Worm (Caenorhabditis elegans) whole organism, L1 larva: ENCODE results near the gene clec-58.

Experiments used
- lsy-2 ChIP-seq, 2 experiments: fragments of 150-350 bp; optimal IDR thresholded peaks; 2 replicates each; lab custom pipeline; 2014; ENCODE audit warnings: missing biosample characterization in 2 of 2, missing genetic modification characterization in 2 of 2
- sptf-1 ChIP-seq: fragments of 150-350 bp; optimal IDR thresholded peaks from 2 replicates; lab custom pipeline; 2014; ENCODE audit warnings: missing biosample characterization, missing genetic modification characterization

DNA sequence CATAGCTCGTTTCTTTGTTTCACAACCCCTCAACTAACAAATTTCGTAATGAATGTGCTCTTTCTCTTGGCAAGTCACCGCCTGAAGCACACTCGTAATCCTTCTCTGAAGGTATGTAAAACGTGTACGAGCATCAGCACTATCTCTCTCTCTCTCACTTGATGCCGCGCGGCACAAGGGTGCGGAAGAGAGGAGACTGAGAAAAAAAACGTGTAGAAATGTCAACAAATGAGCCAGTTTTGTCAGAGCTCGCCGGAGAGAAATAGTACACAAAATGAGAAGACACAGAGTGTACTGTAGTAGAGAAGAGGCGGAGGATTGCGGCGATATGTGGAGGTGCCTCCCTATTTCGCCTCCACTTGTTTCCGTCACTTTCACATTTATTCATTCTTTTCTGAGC, 34.3 kb upstream of the clec-58 start, which contains the start of gene F59B10.3:
- TF ChIP-seq sptf-1 (tag; lab: Kevin White, UChicago), result no peak
- TF ChIP-seq lsy-2 (tag; optimal IDR thresholded peaks at IDR 0.05; lab: Kevin White, UChicago), result no peak
